Fruit fly (Drosophila melanogaster): ENCODE data around the gene gcm.

dm6 chr2L:9617908-9618307 is 36.4 kb upstream of the gcm start:
- TF ChIP-seq CG8478 (optimal IDR thresholded peaks at IDR 0.05) (no peak), CTCF (optimal IDR thresholded peaks at IDR 0.05) (no peak)

All from S2 (cell line).